Fruit fly (Drosophila melanogaster): Measurements from ENCODE around the gene CG14715.

DNA sequence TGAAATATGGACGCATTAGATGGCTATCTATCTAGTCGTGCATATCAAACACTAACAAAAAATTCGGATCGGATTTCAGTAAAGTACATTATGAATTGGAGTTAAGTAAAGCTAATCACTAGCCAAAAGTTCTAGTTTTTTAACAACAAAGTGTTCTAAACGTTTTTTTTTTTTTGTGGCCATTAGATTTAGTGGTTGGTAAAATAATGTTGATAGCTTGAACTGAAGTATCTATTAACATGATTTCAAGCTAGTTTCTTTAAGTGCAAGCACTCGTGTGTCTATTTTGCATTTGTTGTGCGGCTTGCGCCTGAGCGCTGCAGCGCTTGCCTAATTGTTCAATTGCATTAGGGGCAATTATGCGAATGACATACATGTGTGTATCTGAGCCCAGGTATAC is 11.4 kb upstream of the CG14715 start:
- no peak for TF ChIP-seq psq (GFP tag; optimal IDR thresholded peaks at IDR 0.05)
- TF ChIP-seq br (GFP tag; optimal IDR thresholded peaks at IDR 0.05): no peak
- no peak for TF ChIP-seq Abd-B (GFP tag; optimal IDR thresholded peaks at IDR 0.05)
- TF ChIP-seq usp (GFP tag; optimal IDR thresholded peaks at IDR 0.05): no peak
- no peak for TF ChIP-seq pan (optimal IDR thresholded peaks at IDR 0.05)
- no peak for TF ChIP-seq OdsH (GFP tag; optimal IDR thresholded peaks at IDR 0.05)
- no peak for TF ChIP-seq dmrt93B (GFP tag; optimal IDR thresholded peaks at IDR 0.05)
- TF ChIP-seq tai (GFP tag; optimal IDR thresholded peaks at IDR 0.05): no peak

All from whole organism, wandering third instar larva.